Worm (Caenorhabditis elegans): ENCODE data around the gene Y60A3A.8.

- no peak for TF ChIP-seq fos-1 (tag; optimal IDR thresholded peaks at IDR 0.05)
- no peak for TF ChIP-seq nhr-237 (tag; optimal IDR thresholded peaks at IDR 0.05)
- no peak for TF ChIP-seq nhr-71 (tag; optimal IDR thresholded peaks at IDR 0.05)
- no peak for TF ChIP-seq vab-15 (tag; optimal IDR thresholded peaks at IDR 0.05)
- TF ChIP-seq nhr-77 (tag; optimal IDR thresholded peaks at IDR 0.05), result no peak
- TF ChIP-seq lir-3 (tag; optimal IDR thresholded peaks at IDR 0.05; ENCODE audit: poor library complexity), result no peak
Measured at ce11 chrV:19922613-19923012, 27.2 kb upstream of the Y60A3A.8 start, which contains the start of gene Y60A3A.16.

Measured in whole organism, L1 larva.